Fruit fly (Drosophila melanogaster): Measurements from ENCODE around the gene DIP-gamma.

DIP-gamma gene

dm6 chr3R:29004884-29005621, 34.9 kb upstream of the DIP-gamma start (continued):
- no peak for TF ChIP-seq CG42726 (GFP tag; IDR thresholded peaks at IDR 0.05; ENCODE audit: partially characterized antibody)
- no peak for TF ChIP-seq CHES-1-like (GFP tag; optimal IDR thresholded peaks at IDR 0.05)
- TF ChIP-seq amos (GFP tag; IDR thresholded peaks at IDR 0.05; ENCODE audit: partially characterized antibody), result no peak
- TF ChIP-seq psq (GFP tag; optimal IDR thresholded peaks at IDR 0.05), result no peak
- TF ChIP-seq Drgx (GFP tag; IDR thresholded peaks at IDR 0.05), result peak; percentile 52
- TF ChIP-seq kah (GFP tag; optimal IDR thresholded peaks at IDR 0.05), result no peak
- TF ChIP-seq shn (GFP tag; optimal IDR thresholded peaks at IDR 0.05), result no peak
- TF ChIP-seq CG31365 (tag; optimal IDR thresholded peaks at IDR 0.05), result no peak
- TF ChIP-seq CG2875 (GFP tag; optimal IDR thresholded peaks at IDR 0.05), result no peak
- TF ChIP-seq CG11696 (GFP tag; IDR thresholded peaks at IDR 0.05), result no peak
- no peak for TF ChIP-seq aop (GFP tag; IDR thresholded peaks at IDR 0.05)
- no peak for TF ChIP-seq Antp (GFP tag; optimal IDR thresholded peaks at IDR 0.05)
- TF ChIP-seq zf30C (GFP tag; optimal IDR thresholded peaks at IDR 0.05), result no peak
- peak; percentile 43 for TF ChIP-seq unpg (GFP tag; optimal IDR thresholded peaks at IDR 0.05)
- peak; percentile 39 for TF ChIP-seq CG30403 (GFP tag; optimal IDR thresholded peaks at IDR 0.05)
- no peak for TF ChIP-seq Side (GFP tag; optimal IDR thresholded peaks at IDR 0.05)
- no peak for TF ChIP-seq CG2199 (GFP tag; IDR thresholded peaks at IDR 0.05)
- TF ChIP-seq danr (GFP tag; IDR thresholded peaks at IDR 0.05), result no peak
- TF ChIP-seq HLH4C (GFP tag; IDR thresholded peaks at IDR 0.05; ENCODE audit: partially characterized antibody), result no peak
- peak; percentile 1 for TF ChIP-seq Fer3 (tag; optimal IDR thresholded peaks at IDR 0.05)
- no peak for TF ChIP-seq lbe (GFP tag; optimal IDR thresholded peaks at IDR 0.05)
- TF ChIP-seq CG1602 (GFP tag; optimal IDR thresholded peaks at IDR 0.05), result no peak
- peak; percentile 11 for TF ChIP-seq Sox100B (GFP tag; optimal IDR thresholded peaks at IDR 0.05)
- no peak for TF ChIP-seq pfk (GFP tag; optimal IDR thresholded peaks at IDR 0.05)
- no peak for TF ChIP-seq dmrt11E (tag; optimal IDR thresholded peaks at IDR 0.05)
- TF ChIP-seq CG12071 (GFP tag; optimal IDR thresholded peaks at IDR 0.05), result no peak
- TF ChIP-seq Gug (GFP tag; IDR thresholded peaks at IDR 0.05), result peak; percentile 25; the same call in 1 of the 4 replicates
- TF ChIP-seq sd (tag; optimal IDR thresholded peaks at IDR 0.05), result peak; percentile 43
- no peak for TF ChIP-seq CG4360 (GFP tag; IDR thresholded peaks at IDR 0.05)
- TF ChIP-seq CG15601 (tag; optimal IDR thresholded peaks at IDR 0.05), result no peak
- TF ChIP-seq ab (GFP tag; optimal IDR thresholded peaks at IDR 0.05), result no peak
- TF ChIP-seq CG15269 (tag; optimal IDR thresholded peaks at IDR 0.05), result peak; percentile 52
- no peak for TF ChIP-seq CG8944 (GFP tag; optimal IDR thresholded peaks at IDR 0.05)
- no peak for TF ChIP-seq tll (GFP tag; optimal IDR thresholded peaks at IDR 0.05)
- TF ChIP-seq Mrtf (GFP tag; IDR thresholded peaks at IDR 0.05), result no peak
- no peak for TF ChIP-seq hb (GFP tag; IDR thresholded peaks at IDR 0.05; ENCODE audit: partially characterized antibody)
- no peak for TF ChIP-seq ewg (GFP tag; optimal IDR thresholded peaks at IDR 0.05)
- TF ChIP-seq Atf6 (GFP tag; IDR thresholded peaks at IDR 0.05), result no peak
- no peak for TF ChIP-seq slp2 (GFP tag; optimal IDR thresholded peaks at IDR 0.05)
- TF ChIP-seq CG16779 (GFP tag; IDR thresholded peaks at IDR 0.05), result no peak
- no peak for TF ChIP-seq B-H1 (GFP tag; IDR thresholded peaks at IDR 0.05)
- TF ChIP-seq CG17385 (GFP tag; optimal IDR thresholded peaks at IDR 0.05), result no peak
- TF ChIP-seq ind (GFP tag; optimal IDR thresholded peaks at IDR 0.05), result peak; percentile 33
- no peak for TF ChIP-seq eyg (GFP tag; optimal IDR thresholded peaks at IDR 0.05)
- TF ChIP-seq CG6272 (GFP tag; IDR thresholded peaks at IDR 0.05), result no peak
- peak; percentile 66 for TF ChIP-seq dmrt99B (tag; optimal IDR thresholded peaks at IDR 0.05)
- TF ChIP-seq rib (GFP tag; IDR thresholded peaks at IDR 0.05), result no peak
- TF ChIP-seq bab2 (GFP tag; optimal IDR thresholded peaks at IDR 0.05), result peak; percentile 37
- no peak for TF ChIP-seq scrt (GFP tag; optimal IDR thresholded peaks at IDR 0.05)
- no peak for TF ChIP-seq vfl (GFP tag; optimal IDR thresholded peaks at IDR 0.05)

Data from whole organism, embryonic.